Worm (Caenorhabditis elegans) whole organism, midembryonic: Measurements from ENCODE around the gene ugt-30.
"Not testable (repeated sequence)": the region's sequence is repeated elsewhere in the genome, so short reads cannot be mapped to it uniquely, and the experiment has no call there.

Source experiments
- T22C8.4 ChIP-seq: fragments of 200-800 bp; sonication (Bioruptor generic); IDR thresholded peaks from 2 replicates; pipeline ENCODE4 v1.3.6; 2022; ENCODE audit warnings: missing genetic modification characterization, missing compliant biosample characterization
- cog-1 ChIP-seq: sonication (generic microtip); optimal IDR thresholded peaks from 2 replicates; lab custom pipeline; 2016; ENCODE audit warnings: missing genetic modification characterization, missing compliant biosample characterization
- flt-1 ChIP-seq: fragments of 200-800 bp; sonication (Bioruptor generic); IDR thresholded peaks from 2 replicates; pipeline ENCODE4 v1.3.6; 2022; ENCODE audit warnings: missing genetic modification characterization, missing compliant biosample characterization
- klf-2 ChIP-seq: fragments of 200-800 bp; sonication (Bioruptor generic); conservative IDR thresholded peaks from 2 replicates; pipeline ENCODE4 v1.3.6; 2022; ENCODE audit warnings: missing genetic modification reagents, missing genetic modification characterization, missing compliant biosample characterization
- med-1 ChIP-seq: sonication (generic microtip); optimal IDR thresholded peaks from 2 replicates; lab custom pipeline; 2017; ENCODE audit warnings: missing genetic modification characterization, mild to moderate bottlenecking, missing compliant biosample characterization, antibody characterized with exemption, missing genetic modification reagents; ENCODE audit not compliant: insufficient read depth
- ref-1 ChIP-seq: fragments of 200-800 bp; sonication (Bioruptor generic); conservative IDR thresholded peaks from 2 replicates; pipeline ENCODE4 v1.3.6; 2022; ENCODE audit warnings: missing genetic modification reagents, missing genetic modification characterization, missing compliant biosample characterization
- tab-1 ChIP-seq: fragments of 200-800 bp; sonication (Bioruptor generic); IDR thresholded peaks from 2 replicates; pipeline ENCODE4 v1.3.6; 2022; ENCODE audit warnings: missing genetic modification characterization, missing compliant biosample characterization
- ztf-23 ChIP-seq: fragments of 200-800 bp; sonication (Bioruptor generic); IDR thresholded peaks from 2 replicates; pipeline ENCODE4 v1.3.6; 2022; ENCODE audit warnings: missing genetic modification reagents, missing genetic modification characterization, missing compliant biosample characterization
- ztf-29 ChIP-seq: fragments of 200-800 bp; sonication (Bioruptor generic); IDR thresholded peaks from 2 replicates; pipeline ENCODE4 v1.3.6; 2022; ENCODE audit warnings: missing genetic modification reagents, missing genetic modification characterization, missing compliant biosample characterization

The ugt-30 gene

ce11 chrV:15115968-15116367 is 9.1 kb downstream of the ugt-30 start, which contains the start of gene T01G5.8:
T01G5.8 (plus strand) TSS chrV:15116268.
- not testable (repeated sequence) for TF ChIP-seq tab-1 (GFP tag; lab: Robert Waterston, UW); ref-1; cog-1

ce11 chrV:15113992-15114391 is 11.1 kb downstream of the ugt-30 start, which contains the start of gene T01G5.6:
T01G5.6 (minus strand) TSS chrV:15114092.
- TF ChIP-seq ztf-29 (no peak), cog-1 (no peak), tab-1 (GFP tag; lab: Robert Waterston, UW) (no peak), T22C8.4 (GFP tag; lab: Robert Waterston, UW) (no peak), ref-1 (no peak), med-1 (GFP tag; lab: Kevin White, UChicago) (no peak), ztf-23 (GFP tag; lab: Robert Waterston, UW) (no peak), klf-2 (GFP tag; lab: Robert Waterston, UW) (no peak), flt-1 (no peak)

DNA sequence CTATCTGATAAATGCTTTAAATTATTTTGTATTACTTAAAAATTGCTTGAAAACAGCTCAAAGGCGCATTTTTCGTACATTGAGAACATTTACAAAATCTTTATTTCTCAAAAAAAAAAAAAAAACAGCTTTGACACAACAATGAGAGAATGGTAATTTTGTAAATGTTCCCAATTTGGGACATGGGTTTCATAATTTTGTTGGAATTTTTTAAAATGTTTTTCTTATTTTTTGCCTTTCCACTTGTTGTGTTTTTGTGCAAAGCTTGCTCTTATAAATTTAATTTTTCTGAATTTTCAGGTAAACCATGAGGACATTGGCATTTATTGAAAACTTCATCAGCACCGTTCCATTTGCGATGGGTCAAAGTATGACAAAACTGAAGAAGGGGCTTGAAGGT is 13.4 kb downstream of the ugt-30 start, which contains the start of gene T01G5.7:
Gene T01G5.7 (plus strand): TSS at position 301 of the 400 bp plus-strand sequence.
- no peak for TF ChIP-seq klf-2 (GFP tag; lab: Robert Waterston, UW)
- TF ChIP-seq flt-1: no peak
- TF ChIP-seq T22C8.4 (GFP tag; lab: Robert Waterston, UW): no peak
- no peak for TF ChIP-seq ztf-23 (GFP tag; lab: Robert Waterston, UW)
- TF ChIP-seq cog-1: no peak
- TF ChIP-seq med-1 (GFP tag; lab: Kevin White, UChicago): no peak
- TF ChIP-seq ztf-29: no peak
- TF ChIP-seq tab-1 (GFP tag; lab: Robert Waterston, UW): no peak

- no peak for TF ChIP-seq ztf-29
- TF ChIP-seq tab-1 (GFP tag; lab: Robert Waterston, UW): no peak
- TF ChIP-seq flt-1: no peak
- TF ChIP-seq ref-1: no peak
- TF ChIP-seq ztf-23 (GFP tag; lab: Robert Waterston, UW): no peak
- TF ChIP-seq klf-2 (GFP tag; lab: Robert Waterston, UW): no peak
- TF ChIP-seq med-1 (GFP tag; lab: Kevin White, UChicago): no peak
- no peak for TF ChIP-seq cog-1
- no peak for TF ChIP-seq T22C8.4 (GFP tag; lab: Robert Waterston, UW)
Measured at ce11 chrV:15109260-15109659, 15.8 kb downstream of the ugt-30 start, which contains the start of gene Y75B12A.2. Y75B12A.2 (plus strand) TSS chrV:15109560.

DNA sequence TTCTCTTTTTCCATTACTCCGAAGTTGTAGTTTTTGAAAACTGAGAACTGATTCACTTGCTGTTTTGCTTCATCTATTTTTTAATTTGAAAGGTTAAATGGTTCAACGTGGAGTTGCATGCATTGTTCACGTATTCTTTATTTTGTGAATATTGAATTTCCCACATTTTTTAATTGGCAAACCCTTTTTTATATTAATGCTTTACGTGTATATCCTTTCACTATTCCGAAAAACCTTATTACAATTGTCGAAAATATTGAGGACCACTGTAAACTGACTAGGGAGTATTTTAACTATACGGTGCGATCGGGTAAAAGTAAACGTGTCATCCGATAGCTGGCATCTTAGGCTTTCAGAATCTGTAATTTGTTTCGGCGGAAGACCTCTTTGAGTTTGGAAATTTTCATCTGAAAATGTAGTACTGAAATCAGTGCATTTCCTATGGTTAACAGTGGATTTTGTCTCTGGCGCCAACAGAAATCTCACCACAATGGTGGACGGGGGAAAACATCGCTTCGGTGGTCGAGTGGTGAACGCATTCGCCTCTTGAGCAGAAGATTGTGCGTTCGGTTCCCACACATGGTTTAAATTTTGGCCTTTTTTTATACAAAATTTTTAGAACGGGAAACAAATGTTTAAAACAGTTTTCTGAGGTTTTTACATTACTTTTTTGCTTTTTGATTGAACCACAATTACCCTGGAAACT is 19.0 kb downstream of the ugt-30 start, which contains the start of gene C01G10.14:
Gene C01G10.14 (minus strand): TSS at position 51 of the 706 bp plus-strand sequence.
- TF ChIP-seq ztf-23 (GFP tag; lab: Robert Waterston, UW); T22C8.4 (GFP tag; lab: Robert Waterston, UW); cog-1: not testable (repeated sequence)

ce11 chrV:15099447-15099846 is 25.6 kb downstream of the ugt-30 start, which contains the start of gene C01G10.1:
C01G10.1 (plus strand) TSS chrV:15099747.
- no peak for TF ChIP-seq ztf-29
- TF ChIP-seq ref-1: no peak
- TF ChIP-seq ztf-23 (GFP tag; lab: Robert Waterston, UW): no peak
- TF ChIP-seq tab-1 (GFP tag; lab: Robert Waterston, UW): no peak
- TF ChIP-seq T22C8.4 (GFP tag; lab: Robert Waterston, UW): no peak
- TF ChIP-seq cog-1: no peak
- TF ChIP-seq med-1 (GFP tag; lab: Kevin White, UChicago): no peak
- TF ChIP-seq klf-2 (GFP tag; lab: Robert Waterston, UW): no peak
- no peak for TF ChIP-seq flt-1

DNA sequence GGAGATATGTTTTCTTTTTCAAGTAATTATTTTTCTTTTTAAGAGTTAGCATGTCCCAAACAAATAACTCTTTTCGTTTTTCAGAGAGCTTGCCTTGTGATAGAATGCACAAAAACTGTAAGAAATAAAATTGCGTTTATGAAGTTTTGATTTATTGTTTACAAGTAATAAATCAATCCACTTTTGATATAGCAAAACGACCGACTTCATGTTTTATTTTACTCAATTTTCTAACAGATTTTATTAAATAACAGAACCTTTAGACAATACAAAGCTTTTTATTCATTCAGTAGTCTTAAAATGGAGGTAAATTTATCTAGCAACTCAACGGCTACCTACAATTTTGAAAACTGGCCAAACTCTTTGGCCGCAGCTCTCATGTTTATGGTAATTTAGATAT is 30.3 kb downstream of the ugt-30 start, which contains the start of gene srx-78:
Gene srx-78 (plus strand): TSS at position 301 of the 400 bp plus-strand sequence.
- TF ChIP-seq med-1 (GFP tag; lab: Kevin White, UChicago): no peak
- no peak for TF ChIP-seq ztf-29
- no peak for TF ChIP-seq ref-1
- TF ChIP-seq T22C8.4 (GFP tag; lab: Robert Waterston, UW): no peak
- no peak for TF ChIP-seq flt-1
- no peak for TF ChIP-seq tab-1 (GFP tag; lab: Robert Waterston, UW)
- TF ChIP-seq cog-1: no peak
- TF ChIP-seq ztf-23 (GFP tag; lab: Robert Waterston, UW): no peak
- TF ChIP-seq klf-2 (GFP tag; lab: Robert Waterston, UW): no peak

- TF ChIP-seq med-1 (GFP tag; lab: Kevin White, UChicago) (no peak), tab-1 (GFP tag; lab: Robert Waterston, UW) (no peak), ref-1 (no peak), T22C8.4 (GFP tag; lab: Robert Waterston, UW) (no peak), ztf-23 (GFP tag; lab: Robert Waterston, UW) (no peak), ztf-29 (no peak), flt-1 (no peak), cog-1 (no peak), klf-2 (GFP tag; lab: Robert Waterston, UW) (no peak)
Measured at ce11 chrV:15092666-15093065, 32.4 kb downstream of the ugt-30 start, which contains the start of gene txt-12. txt-12 (plus strand) TSS chrV:15092966.

- TF ChIP-seq flt-1 (no peak), T22C8.4 (GFP tag; lab: Robert Waterston, UW) (no peak)
Measured at ce11 chrV:15090457-15090856, 34.6 kb downstream of the ugt-30 start, which contains the start of gene C01G10.17. C01G10.17 (plus strand) TSS chrV:15090757.

ce11 chrV:15089438-15089837 is 35.6 kb downstream of the ugt-30 start, which contains the start of the genes C01G10.5 and C01G10.4:
C01G10.5 (minus strand) TSS chrV:15089538.
C01G10.4 (plus strand) TSS chrV:15089740.
- TF ChIP-seq flt-1 (no peak), klf-2 (GFP tag; lab: Robert Waterston, UW) (no peak), T22C8.4 (GFP tag; lab: Robert Waterston, UW) (no peak), cog-1 (no peak), tab-1 (GFP tag; lab: Robert Waterston, UW) (no peak), ztf-23 (GFP tag; lab: Robert Waterston, UW) (no peak), med-1 (GFP tag; lab: Kevin White, UChicago) (no peak)
